Fruit fly (Drosophila melanogaster) whole organism, prepupa: ENCODE data around the gene CG43290.

Source experiments
- Blimp-1 ChIP-seq: fragments of 200-800 bp; sonication (Bioruptor generic); optimal IDR thresholded peaks from 3 replicates; lab custom pipeline; 2017; ENCODE audit warnings: missing biosample characterization, missing genetic modification characterization, mild to moderate bottlenecking, moderate library complexity, missing genetic modification reagents
- CG10631 ChIP-seq: fragments of 200-800 bp; sonication (Bioruptor generic); optimal IDR thresholded peaks from 2 replicates; lab custom pipeline; 2016; ENCODE audit warnings: missing biosample characterization, missing genetic modification characterization
- CG10669 ChIP-seq: fragments of 200-800 bp; sonication (Bioruptor generic); optimal IDR thresholded peaks from 3 replicates; lab custom pipeline; 2018; ENCODE audit warnings: missing biosample characterization, mild to moderate bottlenecking, missing genetic modification characterization, moderate library complexity
- CG11294 ChIP-seq: fragments of 200-800 bp; sonication (Bioruptor generic); IDR thresholded peaks from 2 replicates; pipeline ENCODE4 v1.3.6; 2022; ENCODE audit warnings: missing biosample characterization, missing genetic modification characterization
- CG11902 ChIP-seq: fragments of 200-800 bp; sonication (Bioruptor generic); optimal IDR thresholded peaks from 3 replicates; lab custom pipeline; 2016; ENCODE audit warnings: missing biosample characterization, missing genetic modification characterization
- CG15336 ChIP-seq: fragments of 200-800 bp; sonication (Bioruptor generic); IDR thresholded peaks from 2 replicates; pipeline ENCODE4 v1.3.6; 2022; ENCODE audit warnings: missing biosample characterization, missing genetic modification characterization
- CG16779 ChIP-seq: fragments of 200-800 bp; sonication (Bioruptor generic); optimal IDR thresholded peaks from 3 replicates; lab custom pipeline; 2017; ENCODE audit warnings: missing biosample characterization, mild to moderate bottlenecking, missing genetic modification characterization
- CG3032 ChIP-seq: fragments of 200-800 bp; optimal IDR thresholded peaks from 2 replicates; lab custom pipeline; 2019; ENCODE audit warnings: missing biosample characterization, mild to moderate bottlenecking, missing genetic modification characterization, moderate library complexity
- CG31627 ChIP-seq: fragments of 200-800 bp; sonication (Bioruptor generic); optimal IDR thresholded peaks from 3 replicates; lab custom pipeline; 2016; ENCODE audit warnings: missing biosample characterization, missing genetic modification characterization
- CG32006 ChIP-seq: fragments of 200-800 bp; sonication (Bioruptor generic); optimal IDR thresholded peaks from 3 replicates; lab custom pipeline; 2017; ENCODE audit warnings: missing biosample characterization, mild to moderate bottlenecking, missing genetic modification characterization
- CG34406 ChIP-seq: fragments of 200-800 bp; sonication (Bioruptor generic); optimal IDR thresholded peaks from 3 replicates; lab custom pipeline; 2016; ENCODE audit warnings: missing biosample characterization, missing genetic modification characterization
- CG3919 ChIP-seq: fragments of 200-800 bp; sonication (Bioruptor generic); optimal IDR thresholded peaks from 3 replicates; lab custom pipeline; 2016; ENCODE audit warnings: missing biosample characterization, missing genetic modification characterization
- CG4318 ChIP-seq: fragments of 200-800 bp; sonication (Bioruptor generic); optimal IDR thresholded peaks from 3 replicates; lab custom pipeline; 2017; ENCODE audit warnings: missing biosample characterization, mild to moderate bottlenecking, missing genetic modification characterization
- CG6163 ChIP-seq: fragments of 200-800 bp; sonication (Bioruptor generic); IDR thresholded peaks from 3 replicates; pipeline ENCODE4 v1.3.6; 2022; ENCODE audit warnings: missing biosample characterization, missing genetic modification characterization
- CG6276 ChIP-seq: fragments of 200-800 bp; sonication (Bioruptor generic); optimal IDR thresholded peaks from 2 replicates; lab custom pipeline; 2017; ENCODE audit warnings: missing biosample characterization, mild to moderate bottlenecking, missing genetic modification characterization
- CG6792 ChIP-seq: fragments of 200-800 bp; sonication (Bioruptor generic); optimal IDR thresholded peaks from 3 replicates; lab custom pipeline; 2016; ENCODE audit warnings: missing biosample characterization, missing genetic modification characterization
- CG6808 ChIP-seq: fragments of 200-800 bp; sonication (Bioruptor generic); optimal IDR thresholded peaks from 3 replicates; lab custom pipeline; 2017; ENCODE audit warnings: missing biosample characterization, missing genetic modification characterization, mild to moderate bottlenecking, moderate library complexity, missing genetic modification reagents
- CG7368 ChIP-seq: fragments of 200-800 bp; sonication (Bioruptor generic); optimal IDR thresholded peaks from 3 replicates; lab custom pipeline; 2016; ENCODE audit warnings: missing biosample characterization, missing genetic modification characterization
- CG8632 ChIP-seq: fragments of 200-800 bp; sonication (Bioruptor generic); optimal IDR thresholded peaks from 3 replicates; lab custom pipeline; 2016; ENCODE audit warnings: missing biosample characterization, missing genetic modification characterization
- CG9139 ChIP-seq: fragments of 200-800 bp; sonication (Bioruptor generic); optimal IDR thresholded peaks from 3 replicates; lab custom pipeline; 2017; ENCODE audit warnings: missing biosample characterization, mild to moderate bottlenecking, missing genetic modification characterization
- Eip75B ChIP-seq: fragments of 200-800 bp; sonication (Bioruptor generic); optimal IDR thresholded peaks from 3 replicates; lab custom pipeline; 2016; ENCODE audit warnings: missing biosample characterization, missing genetic modification characterization
- Eip78C ChIP-seq: fragments of 200-800 bp; sonication (Bioruptor generic); peaks from one replicate; lab custom pipeline; 2016; ENCODE audit warnings: missing biosample characterization, missing genetic modification characterization
- Eip93F ChIP-seq: fragments of 200-800 bp; sonication (Bioruptor generic); optimal IDR thresholded peaks from 2 replicates; lab custom pipeline; 2016; ENCODE audit warnings: missing biosample characterization, mild to moderate bottlenecking, missing genetic modification characterization
- Ets21C ChIP-seq: fragments of 200-800 bp; sonication (Bioruptor generic); optimal IDR thresholded peaks from 3 replicates; lab custom pipeline; 2016; ENCODE audit warnings: missing biosample characterization, missing genetic modification characterization
- Ets96B ChIP-seq: fragments of 200-800 bp; optimal IDR thresholded peaks from 2 replicates; lab custom pipeline; 2019; ENCODE audit warnings: missing biosample characterization, mild to moderate bottlenecking, missing genetic modification characterization, moderate library complexity
- Hr38 ChIP-seq: sonication (Bioruptor generic); optimal IDR thresholded peaks from 2 replicates; lab custom pipeline; 2016; ENCODE audit warnings: missing biosample characterization, missing genetic modification characterization
- Hr39 ChIP-seq: fragments of 200-800 bp; sonication (Bioruptor generic); optimal IDR thresholded peaks from 2 replicates; lab custom pipeline; 2016; ENCODE audit warnings: missing biosample characterization, missing genetic modification characterization
- Hr4 ChIP-seq: fragments of 200-800 bp; sonication (Bioruptor generic); optimal IDR thresholded peaks from 3 replicates; lab custom pipeline; 2016; ENCODE audit warnings: missing biosample characterization, missing genetic modification characterization
- Lpt ChIP-seq: fragments of 200-800 bp; sonication (Bioruptor generic); optimal IDR thresholded peaks from 3 replicates; lab custom pipeline; 2016; ENCODE audit warnings: missing biosample characterization, missing genetic modification characterization
- Met ChIP-seq: fragments of 200-800 bp; sonication (Bioruptor generic); optimal IDR thresholded peaks from 3 replicates; lab custom pipeline; 2016; ENCODE audit warnings: missing biosample characterization, missing genetic modification characterization
- OdsH ChIP-seq: fragments of 200-800 bp; sonication (Bioruptor generic); optimal IDR thresholded peaks from 3 replicates; lab custom pipeline; 2016; ENCODE audit warnings: missing biosample characterization, missing genetic modification characterization
- Smox ChIP-seq: fragments of 200-800 bp; sonication (Bioruptor generic); optimal IDR thresholded peaks from 3 replicates; lab custom pipeline; 2016; ENCODE audit warnings: missing biosample characterization, missing genetic modification characterization
- Sox102F ChIP-seq: fragments of 200-800 bp; sonication (Bioruptor generic); optimal IDR thresholded peaks from 2 replicates; lab custom pipeline; 2016; ENCODE audit warnings: missing biosample characterization, mild to moderate bottlenecking, missing genetic modification characterization
- Sox14 ChIP-seq: fragments of 200-800 bp; sonication (Bioruptor generic); optimal IDR thresholded peaks from 3 replicates; lab custom pipeline; 2016; ENCODE audit warnings: missing biosample characterization, missing genetic modification characterization
- Sox15 ChIP-seq: fragments of 200-800 bp; sonication (Bioruptor generic); optimal IDR thresholded peaks from 3 replicates; lab custom pipeline; 2016; ENCODE audit warnings: missing biosample characterization, missing genetic modification characterization
- achi ChIP-seq: fragments of 200-800 bp; sonication (Bioruptor generic); optimal IDR thresholded peaks from 3 replicates; lab custom pipeline; 2016; ENCODE audit warnings: missing biosample characterization, missing genetic modification characterization
- acj6 ChIP-seq: fragments of 200-800 bp; sonication (Bioruptor generic); optimal IDR thresholded peaks from 3 replicates; lab custom pipeline; 2016; ENCODE audit warnings: missing biosample characterization, missing genetic modification characterization
- dac ChIP-seq: fragments of 200-800 bp; sonication (Bioruptor generic); optimal IDR thresholded peaks from 2 replicates; lab custom pipeline; 2017; ENCODE audit warnings: missing biosample characterization, mild to moderate bottlenecking, missing genetic modification characterization
- dsx ChIP-seq: fragments of 200-800 bp; optimal IDR thresholded peaks from 3 replicates; lab custom pipeline; 2019; ENCODE audit warnings: missing biosample characterization, mild to moderate bottlenecking, missing genetic modification characterization, moderate library complexity; ENCODE audit not compliant: poor library complexity, severe bottlenecking
- esn ChIP-seq: fragments of 200-800 bp; sonication (Bioruptor generic); optimal IDR thresholded peaks from 2 replicates; lab custom pipeline; 2016; ENCODE audit warnings: missing biosample characterization, mild to moderate bottlenecking, missing genetic modification characterization, moderate library complexity
- fd59A ChIP-seq: fragments of 200-800 bp; sonication (Bioruptor generic); optimal IDR thresholded peaks from 2 replicates; lab custom pipeline; 2017; ENCODE audit warnings: missing biosample characterization, mild to moderate bottlenecking, missing genetic modification characterization, missing genetic modification reagents
- fd85E ChIP-seq: fragments of 200-800 bp; sonication (Bioruptor generic); optimal IDR thresholded peaks from 3 replicates; lab custom pipeline; 2016; ENCODE audit warnings: missing biosample characterization, missing genetic modification characterization
- lz ChIP-seq: fragments of 200-800 bp; sonication (Bioruptor generic); optimal IDR thresholded peaks from 3 replicates; lab custom pipeline; 2016; ENCODE audit warnings: missing biosample characterization, missing genetic modification characterization
- salr ChIP-seq, 2 experiments: fragments of 200-800 bp; sonication (Bioruptor generic); optimal IDR thresholded peaks; 3 replicates each; lab custom pipeline; 2016 to 2018; ENCODE audit warnings: missing biosample characterization in 2 of 2, missing genetic modification characterization in 2 of 2, mild to moderate bottlenecking in 1 of 2
- spab ChIP-seq: fragments of 200-800 bp; sonication (Bioruptor generic); optimal IDR thresholded peaks from 2 replicates; lab custom pipeline; 2017; ENCODE audit warnings: missing biosample characterization, mild to moderate bottlenecking, missing genetic modification characterization, missing genetic modification reagents
- svp ChIP-seq: fragments of 200-800 bp; sonication (Bioruptor generic); peaks from one replicate; lab custom pipeline; 2016; ENCODE audit warnings: missing biosample characterization, missing genetic modification characterization
- topi ChIP-seq: fragments of 200-800 bp; sonication (Bioruptor generic); optimal IDR thresholded peaks from 3 replicates; lab custom pipeline; 2016; ENCODE audit warnings: missing biosample characterization, missing genetic modification characterization
- vri ChIP-seq: fragments of 200-800 bp; sonication (Bioruptor generic); optimal IDR thresholded peaks from 3 replicates; lab custom pipeline; 2016; ENCODE audit warnings: missing biosample characterization, mild to moderate bottlenecking, missing genetic modification characterization

Gene CG43290

dm6 chr3R:7336454-7336853, 12.9 kb downstream of the CG43290 start (continued):
- TF ChIP-seq CG11902 (GFP tag; lab: Kevin White, UChicago), result no peak
- TF ChIP-seq acj6 (GFP tag; lab: Kevin White, UChicago), result peak; percentile 56
- TF ChIP-seq CG32006 (GFP tag; lab: Kevin White, UChicago), result peak; percentile 19
- TF ChIP-seq Ets21C (GFP tag; lab: Kevin White, UChicago), result no peak
- TF ChIP-seq fd85E, result no peak
- peak; percentile 45 for TF ChIP-seq Lpt (GFP tag; lab: Kevin White, UChicago)
- TF ChIP-seq CG10669, result peak; percentile 40
- peak; percentile 45 for TF ChIP-seq Smox (GFP tag; lab: Kevin White, UChicago)
- peak; percentile 45 for TF ChIP-seq CG3919
- TF ChIP-seq lz (GFP tag; lab: Kevin White, UChicago), result peak; percentile 18
- TF ChIP-seq dac, result no peak
- TF ChIP-seq CG3032 (tag; lab: Kevin White, UChicago), result peak; percentile 64
- peak; percentile 31 for TF ChIP-seq spab (GFP tag; lab: Kevin White, UChicago)
- TF ChIP-seq Eip93F (GFP tag; lab: Kevin White, UChicago), result no peak
- TF ChIP-seq Eip75B (GFP tag; lab: Kevin White, UChicago), result peak; percentile 25
- no peak for TF ChIP-seq CG11294 (GFP tag; lab: Robert Waterston, UW)
- peak; percentile 44 for TF ChIP-seq OdsH
- TF ChIP-seq CG6276 (GFP tag; lab: Kevin White, UChicago), result no peak
- peak; percentile 37 for TF ChIP-seq CG8632 (GFP tag; lab: Kevin White, UChicago)
- TF ChIP-seq Sox102F (GFP tag; lab: Kevin White, UChicago), result peak; percentile 26
- TF ChIP-seq CG6808 (GFP tag; lab: Kevin White, UChicago), result peak; percentile 28
- no peak for TF ChIP-seq Hr39 (GFP tag; lab: Kevin White, UChicago)
- peak; percentile 58 for TF ChIP-seq topi (GFP tag; lab: Kevin White, UChicago)
- peak; percentile 26 for TF ChIP-seq achi (GFP tag; lab: Kevin White, UChicago)
- no peak for TF ChIP-seq Hr4 (GFP tag; lab: Kevin White, UChicago)
- TF ChIP-seq CG6163 (GFP tag; lab: Robert Waterston, UW), result 0 out of 3 replicates have a peak, but pooled peaks have one; percentile 13
- TF ChIP-seq Eip78C (GFP tag; lab: Kevin White, UChicago), result peak; percentile 90
- peak; percentile 35 for TF ChIP-seq Sox14 (GFP tag; lab: Kevin White, UChicago)
- peak; percentile 57 for TF ChIP-seq Ets96B
- TF ChIP-seq svp (GFP tag; lab: Kevin White, UChicago), result peak; percentile 69
- TF ChIP-seq fd59A, result peak; percentile 4
- 0 out of 2 replicates have a peak, but pooled peaks have one; percentile 19 for TF ChIP-seq CG15336 (GFP tag; lab: Robert Waterston, UW)
- TF ChIP-seq CG4318 (GFP tag; lab: Kevin White, UChicago), result no peak
- peak; percentile 55 for TF ChIP-seq Met
- no peak for TF ChIP-seq Blimp-1 (GFP tag; lab: Kevin White, UChicago)
- peak; percentile 18 for TF ChIP-seq dsx (GFP tag; lab: Kevin White, UChicago)
- TF ChIP-seq, all 60 proteins: peak for 37

dm6 chr3R:7334613-7335012, 14.7 kb downstream of the CG43290 start:
- TF ChIP-seq Sox14 (GFP tag; lab: Kevin White, UChicago), result no peak
- TF ChIP-seq CG7368 (GFP tag; lab: Kevin White, UChicago), result no peak
- TF ChIP-seq CG16779 (tag; lab: Kevin White, UChicago), result no peak
- TF ChIP-seq CG6276 (GFP tag; lab: Kevin White, UChicago), result no peak
- TF ChIP-seq vri, result peak; percentile 28
- TF ChIP-seq CG10631, result peak; percentile 0
- no peak for TF ChIP-seq Lpt (GFP tag; lab: Kevin White, UChicago)
- TF ChIP-seq Hr38 (GFP tag; lab: Kevin White, UChicago), result no peak
- TF ChIP-seq CG34406, result no peak
- TF ChIP-seq CG9139 (GFP tag; lab: Kevin White, UChicago), result no peak
- no peak for TF ChIP-seq Ets21C (GFP tag; lab: Kevin White, UChicago)
- TF ChIP-seq CG15336 (GFP tag; lab: Robert Waterston, UW), result no peak
- peak; percentile 26 for TF ChIP-seq svp (GFP tag; lab: Kevin White, UChicago)
- no peak for TF ChIP-seq Sox102F (GFP tag; lab: Kevin White, UChicago)
- TF ChIP-seq Eip75B (GFP tag; lab: Kevin White, UChicago), result no peak
- TF ChIP-seq CG31627 (GFP tag; lab: Kevin White, UChicago), result no peak
- no peak for TF ChIP-seq CG6163 (GFP tag; lab: Robert Waterston, UW)
- no peak for TF ChIP-seq CG11294 (GFP tag; lab: Robert Waterston, UW)
- peak; percentile 48 for TF ChIP-seq Eip78C (GFP tag; lab: Kevin White, UChicago)
- peak; percentile 22 for TF ChIP-seq esn (GFP tag; lab: Kevin White, UChicago)
- no peak for TF ChIP-seq salr (GFP tag; optimal IDR thresholded peaks at IDR 0.05; lab: Kevin White, UChicago)
- no peak for TF ChIP-seq Sox15 (GFP tag; lab: Kevin White, UChicago)
- no peak for TF ChIP-seq CG6792 (GFP tag; lab: Kevin White, UChicago)
- TF ChIP-seq Eip93F (GFP tag; lab: Kevin White, UChicago), result no peak
